Worm (Caenorhabditis elegans): Measurements from ENCODE around the gene sre-11.

ce11 chrV:7690637-7691036 lies 6.9 kb upstream of the sre-11 start:
- TF ChIP-seq nfya-1 (tag; optimal IDR thresholded peaks at IDR 0.05; ENCODE audit: borderline replicate concordance, insufficient read depth) (no peak), pbrm-1 (GFP tag; IDR thresholded peaks at IDR 0.05) (no peak), him-1 (tag; optimal IDR thresholded peaks at IDR 0.05) (no peak), ekl-4 (GFP tag; IDR thresholded peaks at IDR 0.05) (no peak), Y95B8A.8 (GFP tag; IDR thresholded peaks at IDR 0.05) (no peak), F52B5.7 (tag; optimal IDR thresholded peaks at IDR 0.05) (no peak), mel-28 (tag; optimal IDR thresholded peaks at IDR 0.05; ENCODE audit: borderline replicate concordance) (no peak), lsl-1 (GFP tag; optimal IDR thresholded peaks at IDR 0.05) (no peak), lin-35 (GFP tag; optimal IDR thresholded peaks at IDR 0.05) (no peak), zim-3 (tag; optimal IDR thresholded peaks at IDR 0.05) (no peak), unc-130 (GFP tag; optimal IDR thresholded peaks at IDR 0.05) (no peak)
